Worm (Caenorhabditis elegans): Measurements from ENCODE around the gene F58F12.3.

Gene F58F12.3

DNA sequence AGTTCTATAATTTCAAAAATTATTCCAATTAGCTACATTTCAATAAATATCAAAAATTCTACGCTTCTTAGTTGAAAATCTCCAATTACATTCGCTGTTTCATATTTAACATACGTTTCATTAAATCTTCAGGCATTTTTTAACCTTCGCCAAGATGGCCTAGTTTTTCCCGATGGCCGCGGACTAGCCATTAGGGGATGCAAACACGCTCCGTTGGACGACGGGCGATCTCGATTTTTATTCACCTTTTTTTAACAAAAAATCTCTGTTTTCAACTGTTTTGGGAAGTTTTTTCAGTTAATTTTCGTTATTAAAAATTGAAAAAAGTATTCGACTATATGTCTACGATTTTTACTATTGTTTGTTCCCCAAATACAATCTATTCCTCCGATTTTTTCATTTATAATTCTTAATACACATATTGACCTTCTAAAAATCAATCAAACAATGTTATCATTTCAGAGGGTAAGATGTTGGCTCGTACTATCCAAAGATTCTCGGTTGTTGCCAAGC, 7.9 kb downstream of the F58F12.3 start, which contains the start of gene F58F12.1:
Gene F58F12.1, plus strand, starts transcription at position 463 of the 513 bp plus-strand sequence.
- TF ChIP-seq tbx-37 (GFP tag; conservative IDR thresholded peaks at IDR 0.05) (peak; percentile 38; the same call in 1 of the 2 replicates), ets-7 (tag; optimal IDR thresholded peaks at IDR 0.05) (no peak), F13C5.2 (tag; optimal IDR thresholded peaks at IDR 0.05) (peak; percentile 52)

DNA sequence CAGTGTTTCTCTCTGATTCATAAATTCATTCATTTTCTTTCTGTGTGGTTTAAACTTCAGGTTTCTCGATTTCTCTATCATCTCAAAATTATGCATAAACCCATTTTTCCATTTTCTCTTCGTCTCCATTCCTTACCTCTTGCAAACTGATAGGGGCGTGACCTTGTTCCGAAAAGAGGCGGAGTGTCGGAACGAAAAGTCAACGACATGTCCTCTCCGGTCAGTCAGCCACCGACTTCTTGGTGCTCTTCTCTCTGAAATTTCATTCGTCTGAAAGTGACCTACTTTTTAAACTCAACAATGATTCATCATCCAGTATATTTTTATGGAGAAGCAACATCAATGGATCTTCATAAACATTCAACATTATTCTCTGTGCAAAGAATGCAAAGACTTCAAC, 10.2 kb downstream of the F58F12.3 start, which contains the start of gene F58F12.12:
Gene F58F12.12, plus strand, starts transcription at position 301 of the 400 bp plus-strand sequence.
- TF ChIP-seq hmbx-1 (tag; optimal IDR thresholded peaks at IDR 0.05) (no peak), F13C5.2 (tag; optimal IDR thresholded peaks at IDR 0.05) (no peak), ceh-36 (tag; optimal IDR thresholded peaks at IDR 0.05) (no peak), scrt-1 (GFP tag; IDR thresholded peaks at IDR 0.05) (no peak)

DNA sequence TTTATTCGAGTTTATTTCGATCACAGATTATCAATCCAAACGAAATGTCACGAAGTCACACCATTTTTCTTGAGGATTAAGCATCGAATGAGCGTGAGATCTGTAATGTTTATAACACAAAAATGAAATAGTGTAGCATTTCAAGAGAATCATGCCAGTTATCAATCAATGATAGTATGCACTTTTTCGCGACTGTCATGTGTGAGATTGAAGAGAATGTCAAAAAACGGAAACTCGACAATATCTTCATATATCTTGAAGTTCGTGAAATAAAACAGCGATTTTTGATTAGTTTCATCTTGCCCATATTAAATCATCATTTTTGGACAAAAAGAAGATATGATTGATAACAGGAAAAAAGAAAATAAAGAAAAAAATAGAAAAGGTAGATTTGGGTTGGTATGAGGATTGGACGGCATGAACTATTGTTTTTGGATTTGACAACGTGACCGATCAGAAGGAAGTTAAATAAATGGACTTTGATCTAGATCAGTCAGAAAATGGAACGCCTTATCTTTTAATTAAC, 12.0 kb downstream of the F58F12.3 start:
- TF ChIP-seq aly-1 (tag; optimal IDR thresholded peaks at IDR 0.05) = no peak
- TF ChIP-seq tbx-11 (GFP tag; IDR thresholded peaks at IDR 0.05) = no peak
- no peak for TF ChIP-seq hnd-1 (tag; optimal IDR thresholded peaks at IDR 0.05)
- no peak for TF ChIP-seq pes-1 (GFP tag; IDR thresholded peaks at IDR 0.05)
- no peak for TF ChIP-seq B0310.2 (tag; optimal IDR thresholded peaks at IDR 0.05)
- no peak for TF ChIP-seq sea-1 (GFP tag; conservative IDR thresholded peaks at IDR 0.05)
- TF ChIP-seq F13C5.2 (tag; optimal IDR thresholded peaks at IDR 0.05) = no peak
- TF ChIP-seq flt-1 (GFP tag; IDR thresholded peaks at IDR 0.05) = no peak
- TF ChIP-seq ama-1 (optimal IDR thresholded peaks at IDR 0.05) = no peak

DNA sequence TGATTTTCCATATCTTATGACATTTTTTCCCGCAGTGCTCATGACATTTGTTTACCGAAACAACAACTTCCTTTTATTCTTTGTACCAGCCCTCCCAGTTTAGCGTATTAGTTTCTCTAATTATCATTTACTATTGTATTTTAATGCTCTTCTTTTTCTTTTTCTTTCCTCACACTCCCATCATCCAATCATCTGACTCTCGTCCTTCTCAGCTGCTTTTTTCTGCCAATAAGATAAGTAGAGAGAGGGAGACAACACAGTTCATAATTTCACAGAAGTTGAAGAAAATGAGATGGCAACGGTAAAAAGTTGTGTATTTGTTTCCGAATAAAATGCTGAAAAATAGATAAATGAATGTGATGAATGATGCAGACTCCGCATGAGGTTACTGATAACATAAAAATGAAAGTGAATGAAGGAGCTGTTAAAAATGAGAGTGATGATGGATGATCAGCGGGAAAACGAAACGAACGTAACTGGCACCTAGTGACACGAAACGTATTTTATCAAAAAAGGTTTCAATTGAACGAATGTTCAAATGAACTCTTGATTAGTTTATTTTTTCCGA, 13.6 kb downstream of the F58F12.3 start:
- TF ChIP-seq pes-1 (GFP tag; IDR thresholded peaks at IDR 0.05) = no peak
- no peak for TF ChIP-seq flt-1 (GFP tag; IDR thresholded peaks at IDR 0.05)
- TF ChIP-seq tbx-11 (GFP tag; IDR thresholded peaks at IDR 0.05) = no peak
- no peak for TF ChIP-seq F13C5.2 (tag; optimal IDR thresholded peaks at IDR 0.05)
- no peak for TF ChIP-seq hnd-1 (tag; optimal IDR thresholded peaks at IDR 0.05)
- TF ChIP-seq tbx-37 (GFP tag; conservative IDR thresholded peaks at IDR 0.05) = no peak
- TF ChIP-seq B0310.2 (tag; optimal IDR thresholded peaks at IDR 0.05) = no peak
- no peak for TF ChIP-seq aly-1 (tag; optimal IDR thresholded peaks at IDR 0.05)
- no peak for TF ChIP-seq ceh-36 (tag; optimal IDR thresholded peaks at IDR 0.05)

DNA sequence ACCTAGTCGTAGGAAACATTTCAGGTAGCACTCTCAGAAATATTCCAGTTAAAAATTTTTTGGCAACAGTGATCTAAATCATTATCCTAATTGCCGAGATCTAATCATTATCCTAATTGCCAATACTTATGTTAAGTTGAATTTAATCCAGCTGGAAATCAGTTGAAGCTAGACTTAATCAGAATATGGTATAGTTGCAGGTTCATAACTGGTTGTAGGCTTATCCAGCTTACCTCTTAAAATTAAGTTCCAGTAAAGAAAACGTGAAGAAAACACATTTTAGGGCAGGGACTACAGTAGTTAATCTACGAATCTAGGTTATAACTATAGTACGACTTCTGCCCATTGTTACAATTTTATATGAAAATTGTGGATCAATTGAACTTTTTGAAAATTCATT, 14.4 kb downstream of the F58F12.3 start:
- TF ChIP-seq hmbx-1 (tag; optimal IDR thresholded peaks at IDR 0.05) = no peak
- no peak for TF ChIP-seq tra-4 (tag; optimal IDR thresholded peaks at IDR 0.05)
- TF ChIP-seq ets-7 (tag; optimal IDR thresholded peaks at IDR 0.05) = no peak
- no peak for TF ChIP-seq flt-1 (GFP tag; IDR thresholded peaks at IDR 0.05)
- TF ChIP-seq hmg-4 (GFP tag; optimal IDR thresholded peaks at IDR 0.05) = no peak

DNA sequence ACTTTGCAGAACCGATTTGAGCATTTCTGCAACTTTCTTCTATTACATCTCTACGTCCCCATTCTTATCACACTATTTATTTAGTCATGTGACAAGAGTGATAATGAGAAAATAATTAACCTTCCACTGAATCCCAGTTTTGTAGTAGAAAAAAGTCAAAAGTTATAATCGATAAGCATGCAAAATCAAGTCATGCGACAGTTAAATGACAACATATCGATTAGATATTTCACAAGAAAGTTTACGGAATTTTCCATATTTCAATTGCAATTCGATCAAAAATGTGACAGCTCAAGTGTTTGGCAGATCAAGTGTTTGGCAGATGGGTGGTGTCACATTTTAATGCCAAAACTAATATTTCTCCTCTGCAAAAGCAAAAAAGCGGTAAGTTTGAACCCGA, 16.4 kb downstream of the F58F12.3 start:
- TF ChIP-seq sea-1 (GFP tag; conservative IDR thresholded peaks at IDR 0.05) (no peak), tra-4 (tag; optimal IDR thresholded peaks at IDR 0.05) (no peak), pes-1 (GFP tag; IDR thresholded peaks at IDR 0.05) (no peak), F13C5.2 (tag; optimal IDR thresholded peaks at IDR 0.05) (no peak), flt-1 (GFP tag; IDR thresholded peaks at IDR 0.05) (no peak), tbx-37 (GFP tag; conservative IDR thresholded peaks at IDR 0.05) (no peak), hnd-1 (tag; optimal IDR thresholded peaks at IDR 0.05) (no peak), ets-7 (tag; optimal IDR thresholded peaks at IDR 0.05) (no peak), aly-1 (tag; optimal IDR thresholded peaks at IDR 0.05) (no peak), hmbx-1 (tag; optimal IDR thresholded peaks at IDR 0.05) (no peak), B0310.2 (tag; optimal IDR thresholded peaks at IDR 0.05) (no peak), tbx-11 (GFP tag; IDR thresholded peaks at IDR 0.05) (no peak)

DNA sequence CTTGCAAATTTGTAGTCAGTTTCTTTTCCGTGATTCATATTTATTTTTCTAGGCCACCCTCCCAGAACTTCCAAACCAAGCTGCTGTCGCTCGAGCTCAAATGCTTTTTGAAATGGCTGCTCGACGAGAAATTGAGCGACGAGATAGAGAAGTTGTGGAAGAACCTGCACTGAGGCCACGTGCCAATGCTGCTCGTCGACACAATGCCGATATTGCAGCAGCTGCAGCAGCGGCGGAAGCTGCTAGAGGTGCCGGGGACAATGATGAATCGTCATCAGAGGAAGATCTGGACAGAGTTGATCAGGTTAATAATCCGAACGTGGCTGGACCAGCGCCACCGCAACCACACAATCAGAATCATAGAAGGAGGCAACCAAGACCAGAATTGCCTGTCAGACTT, 17.7 kb downstream of the F58F12.3 start:
- TF ChIP-seq F13C5.2 (tag; optimal IDR thresholded peaks at IDR 0.05) = no peak
- no peak for TF ChIP-seq hmbx-1 (tag; optimal IDR thresholded peaks at IDR 0.05)
- TF ChIP-seq ceh-36 (tag; optimal IDR thresholded peaks at IDR 0.05) = no peak
- no peak for TF ChIP-seq hmg-4 (GFP tag; optimal IDR thresholded peaks at IDR 0.05)
- TF ChIP-seq sea-1 (GFP tag; conservative IDR thresholded peaks at IDR 0.05) = no peak
- no peak for TF ChIP-seq scrt-1 (GFP tag; IDR thresholded peaks at IDR 0.05)
- TF ChIP-seq B0310.2 (tag; optimal IDR thresholded peaks at IDR 0.05) = no peak
- no peak for TF ChIP-seq ceh-13 (GFP tag; optimal IDR thresholded peaks at IDR 0.05)
- TF ChIP-seq hnd-1 (tag; optimal IDR thresholded peaks at IDR 0.05) = no peak
- no peak for TF ChIP-seq ama-1 (optimal IDR thresholded peaks at IDR 0.05)
- no peak for TF ChIP-seq tbx-37 (GFP tag; conservative IDR thresholded peaks at IDR 0.05)
- TF ChIP-seq tra-4 (tag; optimal IDR thresholded peaks at IDR 0.05) = no peak
- no peak for TF ChIP-seq flt-1 (GFP tag; IDR thresholded peaks at IDR 0.05)

DNA sequence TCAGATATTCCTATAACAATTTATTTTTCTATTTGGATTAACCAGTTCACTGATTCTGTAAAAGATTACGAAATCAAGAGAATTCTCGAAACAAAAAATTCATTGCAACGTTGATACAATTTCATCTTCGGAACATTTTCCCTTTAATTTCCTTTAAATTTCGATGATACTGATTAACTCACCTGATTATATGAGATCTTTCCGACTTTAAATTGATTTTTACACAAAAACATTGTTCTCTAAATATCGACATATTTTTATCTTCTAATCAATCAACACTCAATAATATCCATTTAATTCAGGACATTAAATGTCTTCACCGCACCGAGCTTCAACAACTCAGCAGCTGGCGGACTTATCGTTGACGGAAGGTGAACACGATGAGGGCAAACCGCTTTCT, 20.1 kb downstream of the F58F12.3 start, which contains the start of gene lin-23:
Gene lin-23, plus strand, starts transcription at position 301 of the 400 bp plus-strand sequence.
- no peak for TF ChIP-seq sea-1 (GFP tag; conservative IDR thresholded peaks at IDR 0.05)
- no peak for TF ChIP-seq F13C5.2 (tag; optimal IDR thresholded peaks at IDR 0.05)
- no peak for TF ChIP-seq tbx-37 (GFP tag; conservative IDR thresholded peaks at IDR 0.05)

DNA sequence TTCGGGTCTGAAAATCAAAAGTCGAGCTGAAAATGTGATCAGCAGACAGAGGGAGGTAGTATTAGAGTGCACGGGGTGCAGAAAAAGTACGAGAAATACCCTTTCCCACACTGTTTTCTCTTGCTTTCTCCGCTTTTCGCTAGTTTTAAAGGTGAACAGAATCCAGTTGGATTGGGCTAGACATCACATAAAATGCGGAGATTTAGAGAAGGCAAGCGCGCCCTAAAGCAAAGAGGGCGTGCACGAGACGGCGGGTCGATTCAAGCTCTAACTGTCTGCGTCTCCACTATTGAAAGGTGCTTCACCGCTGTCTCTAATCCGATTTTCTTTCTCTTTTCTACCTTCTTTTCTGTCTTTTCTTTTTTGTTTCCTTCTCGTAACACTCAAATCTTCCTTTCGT, 21.0 kb downstream of the F58F12.3 start:
- TF ChIP-seq hmg-4 (GFP tag; optimal IDR thresholded peaks at IDR 0.05) (peak; percentile 50), ceh-36 (tag; optimal IDR thresholded peaks at IDR 0.05) (peak; percentile 27), flt-1 (GFP tag; IDR thresholded peaks at IDR 0.05) (no peak)

Measured in whole organism, early embryonic.